Worm (Caenorhabditis elegans) whole organism, young adult: ENCODE measurements around the gene che-11.

Experiments used
- nhr-179 ChIP-seq: sonication (generic microtip); optimal IDR thresholded peaks from 2 replicates; lab custom pipeline; 2016; ENCODE audit warnings: mild to moderate bottlenecking, missing genetic modification characterization, missing compliant biosample characterization
- snpc-4 ChIP-seq, 5 experiments: fragments of 150-350 bp in 1 of 5; sonication (generic microtip) in 4 of 5; optimal IDR thresholded peaks; 2 replicates each; lab custom pipeline; 2014 to 2018; ENCODE audit warnings: missing genetic modification characterization in 5 of 5, missing biosample characterization in 3 of 5, antibody characterized with exemption in 2 of 5, mild to moderate bottlenecking in 2 of 5, missing compliant biosample characterization in 2 of 5, missing genotype in 2 of 5, moderate library complexity in 2 of 5, missing genetic modification reagents in 1 of 5

- TF ChIP-seq nhr-179 (tag; lab: Kevin White, UChicago) (no peak), snpc-4 (GFP tag; optimal IDR thresholded peaks at IDR 0.05; lab: Kevin White, UChicago) (no peak), snpc-4 (tag; optimal IDR thresholded peaks at IDR 0.05; lab: Kevin White, UChicago) (no peak)
These were observed 30.8 kb upstream of the che-11 start, which contains the start of gene elpc-3 for ce11 chrV:12181310-12181709.
